Fruit fly (Drosophila melanogaster): ENCODE results near the gene CG2310.
A peak's percentile ranks its signal among the peaks of the same experiment; 100 is the strongest.

- TF ChIP-seq CG9932 (GFP tag; IDR thresholded peaks at IDR 0.05) (peak; percentile 79), Lpt (GFP tag; optimal IDR thresholded peaks at IDR 0.05) (no peak), MBD-R2 (GFP tag; IDR thresholded peaks at IDR 0.05) (peak; percentile 99), jing (GFP tag; optimal IDR thresholded peaks at IDR 0.05) (no peak), CG32772 (GFP tag; IDR thresholded peaks at IDR 0.05) (peak; percentile 58), CG17829 (tag; optimal IDR thresholded peaks at IDR 0.05) (peak; percentile 78), Oaz (GFP tag; IDR thresholded peaks at IDR 0.05) (no peak), CG9797 (GFP tag; optimal IDR thresholded peaks at IDR 0.05) (peak; percentile 92), CG34224 (GFP tag; IDR thresholded peaks at IDR 0.05; ENCODE audit: partially characterized antibody) (peak; percentile 80), dpn (GFP tag; optimal IDR thresholded peaks at IDR 0.05) (peak; percentile 53), Antp (GFP tag; optimal IDR thresholded peaks at IDR 0.05) (peak; percentile 46), CTCF (GFP tag; optimal IDR thresholded peaks at IDR 0.05) (peak; percentile 80), gce (GFP tag; IDR thresholded peaks at IDR 0.05) (no peak), Awh (GFP tag; IDR thresholded peaks at IDR 0.05) (no peak)
Measured at dm6 chr3R:29489209-29489608, 4.1 kb downstream of the CG2310 start, which contains the start of the genes CG2321 and CG2006.
